Worm (Caenorhabditis elegans) whole organism, L1 larva: ENCODE data around the gene mrps-16.

Experiments used
- lin-13 ChIP-seq: fragments of 150-350 bp; optimal IDR thresholded peaks from 2 replicates; lab custom pipeline; 2014; ENCODE audit warnings: missing biosample characterization, missing genetic modification reagents, missing genetic modification characterization
- ztf-11 ChIP-seq, 2 experiments: sonication (generic microtip); optimal IDR thresholded peaks; 2 replicates each; lab custom pipeline; 2016 to 2017; ENCODE audit warnings: missing genetic modification characterization in 2 of 2, missing biosample characterization in 1 of 2, missing compliant biosample characterization in 1 of 2

DNA sequence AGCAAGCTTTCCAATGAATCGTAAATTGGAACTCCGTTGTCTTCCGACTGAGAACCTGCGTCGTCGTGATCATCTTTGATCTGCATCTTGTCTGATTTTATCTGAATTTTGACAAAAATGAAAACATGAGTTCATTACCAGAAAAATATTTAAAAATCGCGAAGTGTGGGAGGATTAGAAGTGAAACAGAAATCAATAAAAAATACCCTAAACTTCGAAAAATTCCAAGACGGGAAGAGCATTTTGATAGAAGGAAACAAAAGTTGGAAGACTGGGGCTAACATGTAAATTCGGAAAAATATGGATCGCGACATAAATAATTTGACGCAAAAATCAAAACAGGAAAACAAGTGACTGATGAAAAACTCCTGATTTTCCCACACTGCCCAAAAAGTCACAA is 48.5 kb upstream of the mrps-16 start, which contains the start of gene F07F6.8:
- TF ChIP-seq ztf-11 (tag; optimal IDR thresholded peaks at IDR 0.05; lab: Kevin White, UChicago) = no peak
- no peak for TF ChIP-seq lin-13 (GFP tag; lab: Kevin White, UChicago)
